Worm (Caenorhabditis elegans) whole organism, late embryonic: Measurements from ENCODE around the gene Y37A1A.4.

Experiments
- F13H6.1 ChIP-seq: sonication (generic microtip); optimal IDR thresholded peaks from 2 replicates; lab custom pipeline; 2016; ENCODE audit warnings: missing genetic modification characterization, missing compliant biosample characterization
- K09A11.1 ChIP-seq: sonication (generic microtip); optimal IDR thresholded peaks from 2 replicates; lab custom pipeline; 2017; ENCODE audit warnings: antibody characterized with exemption, mild to moderate bottlenecking, missing genetic modification characterization, missing compliant biosample characterization; ENCODE audit not compliant: insufficient read depth
- ahr-1 ChIP-seq: sonication (generic microtip); optimal IDR thresholded peaks from 2 replicates; lab custom pipeline; 2016; ENCODE audit warnings: missing genetic modification characterization, missing compliant biosample characterization
- ceh-18 ChIP-seq: sonication (generic microtip); optimal IDR thresholded peaks from 2 replicates; lab custom pipeline; 2016; ENCODE audit warnings: missing genetic modification characterization, missing compliant biosample characterization
- ceh-30 ChIP-seq: fragments of 150-350 bp; optimal IDR thresholded peaks from 2 replicates; lab custom pipeline; 2014; ENCODE audit warnings: missing biosample characterization, missing genetic modification characterization
- ceh-34 ChIP-seq: sonication (generic microtip); optimal IDR thresholded peaks from 2 replicates; lab custom pipeline; 2016; ENCODE audit warnings: mild to moderate bottlenecking, missing genetic modification characterization, missing compliant biosample characterization
- ceh-48 ChIP-seq: sonication (generic microtip); optimal IDR thresholded peaks from 2 replicates; lab custom pipeline; 2016; ENCODE audit warnings: missing genetic modification characterization, inconsistent platforms, missing compliant biosample characterization
- ceh-6 ChIP-seq: fragments of 200-800 bp; sonication (Bioruptor generic); optimal IDR thresholded peaks from 2 replicates; lab custom pipeline; 2018; ENCODE audit warnings: mild to moderate bottlenecking, missing genetic modification characterization, missing compliant biosample characterization
- che-1 ChIP-seq: sonication (generic microtip); optimal IDR thresholded peaks from 2 replicates; lab custom pipeline; 2016; ENCODE audit warnings: mild to moderate bottlenecking, missing genetic modification characterization, missing compliant biosample characterization
- elt-4 ChIP-seq: sonication (generic microtip); optimal IDR thresholded peaks from 2 replicates; lab custom pipeline; 2016; ENCODE audit warnings: missing genetic modification characterization, missing compliant biosample characterization
- eyg-1 ChIP-seq: sonication (generic microtip); optimal IDR thresholded peaks from 2 replicates; lab custom pipeline; 2016; ENCODE audit warnings: missing genotype, missing genetic modification characterization, missing compliant biosample characterization
- fkh-10 ChIP-seq: fragments of 150-350 bp; optimal IDR thresholded peaks from 2 replicates; lab custom pipeline; 2014; ENCODE audit warnings: missing biosample characterization, missing genetic modification reagents, missing genetic modification characterization
- fkh-6 ChIP-seq: sonication (generic microtip); optimal IDR thresholded peaks from 2 replicates; lab custom pipeline; 2016; ENCODE audit warnings: missing genetic modification characterization, missing compliant biosample characterization
- mec-3 ChIP-seq: sonication (generic microtip); optimal IDR thresholded peaks from 2 replicates; lab custom pipeline; 2016; ENCODE audit warnings: borderline replicate concordance, missing genetic modification characterization, missing compliant biosample characterization
- nhr-11 ChIP-seq: fragments of 150-350 bp; optimal IDR thresholded peaks from 2 replicates; lab custom pipeline; 2014; ENCODE audit warnings: missing biosample characterization, missing genetic modification characterization
- pha-4 ChIP-seq: fragments of 150-350 bp; optimal IDR thresholded peaks from 2 replicates; lab custom pipeline; 2018; ENCODE audit warnings: missing biosample characterization, missing genetic modification reagents, missing genetic modification characterization
- pqm-1 ChIP-seq: sonication (generic microtip); optimal IDR thresholded peaks from 2 replicates; lab custom pipeline; 2016; ENCODE audit warnings: missing genetic modification characterization, missing compliant biosample characterization
- rnt-1 ChIP-seq: sonication (generic microtip); optimal IDR thresholded peaks from 2 replicates; lab custom pipeline; 2016; ENCODE audit warnings: missing genetic modification characterization, missing compliant biosample characterization
- sdc-2 ChIP-seq: sonication (generic microtip); optimal IDR thresholded peaks from 2 replicates; lab custom pipeline; 2016; ENCODE audit warnings: missing genotype, missing genetic modification characterization, missing compliant biosample characterization
- syd-9 ChIP-seq: sonication (generic microtip); optimal IDR thresholded peaks from 2 replicates; lab custom pipeline; 2016; ENCODE audit warnings: mild to moderate bottlenecking, missing genetic modification characterization, moderate library complexity, missing compliant biosample characterization
- tbx-7 ChIP-seq: sonication (generic microtip); optimal IDR thresholded peaks from 2 replicates; lab custom pipeline; 2016; ENCODE audit warnings: missing genotype, missing genetic modification characterization, missing compliant biosample characterization
- ttx-3 ChIP-seq: sonication (generic microtip); optimal IDR thresholded peaks from 2 replicates; lab custom pipeline; 2016; ENCODE audit warnings: missing genetic modification reagents, missing genetic modification characterization, missing compliant biosample characterization
- unc-42 ChIP-seq: sonication (generic microtip); optimal IDR thresholded peaks from 2 replicates; lab custom pipeline; 2016; ENCODE audit warnings: missing genotype, missing genetic modification characterization, missing compliant biosample characterization
- unc-86 ChIP-seq: sonication (generic microtip); optimal IDR thresholded peaks from 2 replicates; lab custom pipeline; 2016; ENCODE audit warnings: missing genetic modification characterization, missing compliant biosample characterization

Gene Y37A1A.4

DNA sequence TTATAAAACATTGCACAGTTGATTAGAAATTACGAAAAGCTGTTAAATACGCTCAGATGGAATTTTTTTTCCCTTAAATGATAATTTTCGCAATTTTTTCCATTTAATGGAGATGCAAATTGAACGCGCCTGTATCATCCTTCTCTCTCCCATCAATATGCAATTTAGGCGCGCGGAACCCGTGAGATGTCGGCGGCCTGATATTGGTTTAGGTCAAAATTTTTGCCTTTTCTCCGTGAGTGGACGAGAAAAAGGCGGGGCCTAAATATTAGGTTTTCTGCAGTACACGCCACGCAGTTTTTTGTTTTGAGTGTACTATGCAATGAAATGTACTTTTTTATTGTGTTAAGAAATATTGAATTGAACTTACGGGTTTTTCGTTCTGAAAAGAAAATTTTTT, 55.7 kb downstream of the Y37A1A.4 start:
- TF ChIP-seq ahr-1 (tag; lab: Kevin White, UChicago) = no peak
- TF ChIP-seq pqm-1 (tag; lab: Kevin White, UChicago) = no peak

DNA sequence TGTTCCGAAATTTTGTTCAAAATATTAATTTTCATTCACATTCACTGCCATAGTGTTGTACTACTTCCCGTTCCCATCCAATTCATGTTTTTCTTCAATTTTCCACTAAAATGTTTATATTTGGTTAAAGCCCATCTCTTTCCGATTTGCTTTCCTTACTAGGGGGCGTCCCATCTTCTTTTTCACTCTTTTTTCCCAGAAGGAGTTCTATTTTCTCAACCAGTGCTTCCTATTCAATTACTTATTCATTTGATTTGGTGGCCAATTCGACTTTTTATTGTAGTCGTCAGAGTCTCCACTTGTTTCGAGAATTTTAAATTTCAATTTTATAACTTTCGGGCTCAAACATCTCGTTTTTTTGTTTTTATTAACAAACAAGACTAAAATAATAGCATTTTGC, 67.6 kb downstream of the Y37A1A.4 start:
- no peak for TF ChIP-seq ceh-48
- TF ChIP-seq mec-3 (tag; lab: Kevin White, UChicago) = no peak
- TF ChIP-seq unc-42 (tag; lab: Kevin White, UChicago) = no peak
- TF ChIP-seq ceh-30 (tag; lab: Kevin White, UChicago) = no peak
- no peak for TF ChIP-seq eyg-1 (tag; lab: Kevin White, UChicago)
- no peak for TF ChIP-seq ceh-34
- TF ChIP-seq, all 69 proteins: peak for 0

DNA sequence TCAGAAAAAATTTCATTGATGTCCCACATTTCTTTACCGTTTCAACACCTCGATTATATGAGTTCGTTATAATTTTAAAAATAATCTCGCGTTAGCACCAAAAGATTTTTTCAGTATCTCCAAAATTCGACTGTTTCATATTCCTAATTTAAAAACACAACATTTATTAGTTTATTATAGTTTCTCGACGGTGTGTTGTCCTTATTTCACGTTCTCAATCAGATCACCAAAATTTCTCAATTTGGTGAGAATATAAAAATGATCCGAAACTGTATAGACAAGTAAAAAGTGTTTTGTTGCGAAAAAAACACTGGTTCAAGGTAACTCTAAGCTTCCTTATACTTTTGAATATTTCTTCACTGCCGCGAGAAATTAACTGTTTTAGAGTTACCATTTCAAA, 74.5 kb downstream of the Y37A1A.4 start:
- TF ChIP-seq ttx-3 (tag; lab: Kevin White, UChicago) = no peak
- TF ChIP-seq che-1 (tag; lab: Kevin White, UChicago) = no peak
- TF ChIP-seq pha-4 = no peak
- TF ChIP-seq fkh-6 (tag; lab: Kevin White, UChicago) = no peak
- no peak for TF ChIP-seq K09A11.1 (tag; lab: Kevin White, UChicago)
- TF ChIP-seq rnt-1 = no peak
- TF ChIP-seq elt-4 (tag; lab: Kevin White, UChicago) = no peak
- TF ChIP-seq ceh-18 (tag; lab: Kevin White, UChicago) = no peak
- no peak for TF ChIP-seq unc-42 (tag; lab: Kevin White, UChicago)
- no peak for TF ChIP-seq sdc-2 (tag; lab: Kevin White, UChicago)
- no peak for TF ChIP-seq eyg-1 (tag; lab: Kevin White, UChicago)
- no peak for TF ChIP-seq F13H6.1 (tag; lab: Kevin White, UChicago)
- no peak for TF ChIP-seq nhr-11 (tag; lab: Kevin White, UChicago)
- no peak for TF ChIP-seq fkh-10 (GFP tag; lab: Kevin White, UChicago)
- TF ChIP-seq ceh-6 (GFP tag; lab: Kevin White, UChicago) = no peak
- TF ChIP-seq mec-3 (tag; lab: Kevin White, UChicago) = no peak
- no peak for TF ChIP-seq syd-9
- TF ChIP-seq tbx-7 (tag; lab: Kevin White, UChicago) = no peak
- TF ChIP-seq unc-86 (tag; lab: Kevin White, UChicago) = no peak
